Fruit fly (Drosophila melanogaster) whole organism, adult: ENCODE results near the gene Nt5a.

Experiments used
- CG14711 ChIP-seq: fragments of 200-800 bp; sonication (Bioruptor generic); optimal IDR thresholded peaks from 2 replicates; lab custom pipeline; 2018; ENCODE audit warnings: missing biosample characterization, mild to moderate bottlenecking, missing genetic modification characterization, moderate library complexity
- CG1620 ChIP-seq: fragments of 200-800 bp; sonication (Bioruptor generic); optimal IDR thresholded peaks from 2 replicates; lab custom pipeline; 2016; ENCODE audit warnings: missing biosample characterization, missing genetic modification characterization
- Hr96 ChIP-seq: fragments of 200-800 bp; sonication (Bioruptor generic); optimal IDR thresholded peaks from 2 replicates; lab custom pipeline; 2016; ENCODE audit warnings: missing biosample characterization, missing genetic modification characterization
- cic ChIP-seq: fragments of 200-800 bp; sonication (Bioruptor generic); optimal IDR thresholded peaks from 2 replicates; lab custom pipeline; 2017; ENCODE audit warnings: missing biosample characterization, mild to moderate bottlenecking, missing genetic modification characterization, moderate library complexity
- kay ChIP-seq: fragments of 200-800 bp; sonication (Bioruptor generic); peaks from one replicate; lab custom pipeline; 2016; ENCODE audit warnings: missing biosample characterization, missing genetic modification characterization, borderline replicate concordance
- ovo ChIP-seq: fragments of 200-800 bp; sonication (Bioruptor generic); optimal IDR thresholded peaks from 2 replicates; lab custom pipeline; 2016; ENCODE audit warnings: missing biosample characterization, missing genetic modification characterization
- toe ChIP-seq: fragments of 200-800 bp; sonication (Bioruptor generic); optimal IDR thresholded peaks from 2 replicates; lab custom pipeline; 2016; ENCODE audit warnings: missing biosample characterization, missing genetic modification characterization

DNA sequence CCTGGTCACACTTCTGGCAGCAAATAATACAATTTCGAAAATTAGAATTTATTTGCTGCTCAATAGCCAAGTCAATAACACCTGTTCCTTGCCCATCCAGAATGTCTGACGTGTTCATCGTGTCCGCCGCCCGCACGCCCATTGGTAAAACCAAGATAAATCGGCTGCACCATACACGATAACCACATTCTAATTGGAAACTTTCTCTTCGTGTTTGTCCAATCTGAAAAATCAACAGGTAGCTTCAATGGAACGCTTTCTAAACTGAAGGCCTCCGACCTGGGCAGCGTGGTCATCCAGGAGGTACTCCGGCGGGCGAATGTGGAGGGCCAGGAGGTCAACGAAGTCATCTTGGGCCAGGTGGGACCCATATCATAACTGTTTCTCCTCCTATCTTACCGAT is 4.3 kb downstream of the Nt5a start:
- TF ChIP-seq CG1620 (GFP tag; lab: Kevin White, UChicago) (no peak), kay (GFP tag; lab: Kevin White, UChicago) (no peak), Hr96 (GFP tag; lab: Kevin White, UChicago) (no peak), ovo (GFP tag; lab: Kevin White, UChicago) (no peak), CG14711 (tag; lab: Kevin White, UChicago) (no peak), cic (GFP tag; lab: Kevin White, UChicago) (no peak), toe (no peak)
